Fruit fly (Drosophila melanogaster) whole organism, larva: ENCODE results near the gene CG1575.
A peak's percentile ranks its signal among the peaks of the same experiment; 100 is the strongest.

Experiments used
- noc ChIP-seq: fragments of 200-800 bp; sonication (Bioruptor generic); optimal IDR thresholded peaks from 3 replicates; lab custom pipeline; 2019; ENCODE audit warnings: missing biosample characterization, mild to moderate bottlenecking, missing genetic modification characterization, moderate library complexity

Gene CG1575

DNA sequence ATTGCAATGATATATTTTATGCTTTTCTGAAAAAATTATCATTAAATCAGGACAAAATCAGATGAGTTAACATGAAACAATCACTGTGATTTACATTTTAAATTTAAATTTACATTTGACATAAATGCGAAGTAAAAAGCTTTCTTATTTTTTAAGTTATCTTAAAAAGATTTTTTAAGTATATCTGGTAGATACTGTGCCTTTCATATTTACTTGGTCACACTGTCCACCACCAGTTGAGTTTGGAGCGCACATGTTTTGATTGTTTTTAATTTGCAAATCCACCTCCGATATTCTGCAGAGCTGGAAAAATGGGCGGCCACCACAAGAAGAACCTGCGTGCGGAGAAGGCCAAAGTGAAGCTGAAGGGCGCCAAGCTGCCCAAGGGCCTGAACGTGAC is at the start of gene CG1575:
TSS of gene CG1575 (plus strand) at position 200 of the 400 bp plus-strand sequence.
- no peak for TF ChIP-seq noc (tag; lab: Kevin White, UChicago)

DNA sequence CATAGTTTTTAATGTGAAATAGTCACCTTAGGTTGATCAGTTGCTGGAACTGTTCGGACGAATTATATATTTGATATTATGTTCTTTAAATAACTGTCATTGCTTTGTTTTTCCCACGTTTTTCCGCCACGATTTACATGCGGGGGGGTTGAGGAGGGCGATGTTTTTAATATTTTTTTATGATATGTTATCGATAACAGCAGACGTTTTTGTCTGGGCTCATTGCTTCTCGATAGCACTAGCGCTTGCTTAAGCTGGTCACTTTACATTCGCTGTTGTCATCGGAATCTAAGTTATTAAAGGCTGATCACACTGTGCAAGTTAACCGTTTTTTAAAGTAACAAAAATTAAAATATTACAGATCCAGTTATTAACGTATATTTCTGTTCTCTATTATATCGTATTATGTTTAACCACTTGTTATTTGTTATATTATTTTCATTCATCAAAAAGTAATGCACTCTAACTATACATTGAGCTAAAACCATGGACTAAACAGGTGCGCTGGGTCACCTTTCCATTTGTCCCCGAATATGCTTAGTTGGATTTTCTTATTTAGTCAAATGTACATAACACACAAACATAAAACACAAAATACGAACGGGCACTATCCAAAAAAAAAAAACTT is 41.4 kb upstream of the CG1575 start, which contains the start of the genes Upf2 and CG1571:
TSS of gene Upf2 (minus strand) at position 167 of the 628 bp plus-strand sequence.
TSS of gene CG1571 (plus strand) at position 578 of the 628 bp plus-strand sequence.
- TF ChIP-seq noc (tag; lab: Kevin White, UChicago), result no peak

DNA sequence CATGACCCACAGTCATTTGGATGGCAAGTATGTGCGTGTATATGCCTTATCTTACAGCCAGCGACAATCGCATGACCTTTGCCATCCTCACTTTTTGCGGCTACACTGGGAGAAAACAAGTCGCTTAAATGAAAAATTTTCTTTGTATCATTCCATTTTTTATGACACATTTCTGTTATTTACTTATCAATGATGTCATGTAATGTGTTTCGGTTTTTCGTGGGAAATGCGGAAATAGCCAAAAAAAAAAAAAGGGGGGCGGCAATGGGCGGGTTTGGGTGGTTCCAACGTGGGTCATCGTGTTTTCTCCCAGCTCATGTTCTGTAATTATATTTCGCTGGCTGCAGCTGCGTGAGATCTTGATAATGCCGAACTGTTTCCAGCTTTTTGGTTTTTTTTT is 36.6 kb upstream of the CG1575 start:
- peak; percentile 36 for TF ChIP-seq noc (tag; lab: Kevin White, UChicago)

DNA sequence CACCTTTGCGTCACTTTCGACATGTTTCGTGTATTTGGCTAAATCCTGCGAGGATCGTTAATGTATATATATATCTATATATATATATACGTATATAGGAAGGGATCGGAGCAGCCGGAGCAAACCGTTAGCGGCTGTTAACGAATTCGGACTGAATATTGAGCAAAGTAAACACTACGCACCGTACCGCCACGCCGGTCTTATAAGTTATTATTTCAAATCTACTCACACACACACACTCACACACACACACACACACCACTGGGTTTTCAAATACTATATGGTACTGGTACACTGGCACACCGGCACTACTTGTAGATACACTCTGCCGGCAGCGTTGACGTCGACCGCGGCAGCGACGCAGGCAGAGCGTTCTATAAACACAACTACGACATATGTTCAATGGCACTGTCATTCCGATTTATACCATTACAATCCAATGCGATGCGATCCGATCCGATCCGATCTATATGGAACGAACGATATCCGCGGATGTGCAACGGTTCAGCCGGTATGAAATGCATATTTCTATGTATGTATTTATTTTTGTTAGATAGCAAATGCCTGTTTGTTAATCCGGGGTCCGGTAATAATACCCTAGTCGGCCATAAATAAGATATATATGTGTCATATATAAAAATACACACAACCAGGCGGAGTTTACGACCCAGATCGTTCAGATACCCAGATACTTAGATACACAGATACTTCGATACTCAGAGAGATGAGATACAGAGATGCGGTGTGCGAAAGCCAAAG is 35.2 kb upstream of the CG1575 start, which contains the start of gene Ldsdh1:
TSS of gene Ldsdh1 (minus strand) at position 179 of the 759 bp plus-strand sequence.
- no peak for TF ChIP-seq noc (tag; lab: Kevin White, UChicago)

DNA sequence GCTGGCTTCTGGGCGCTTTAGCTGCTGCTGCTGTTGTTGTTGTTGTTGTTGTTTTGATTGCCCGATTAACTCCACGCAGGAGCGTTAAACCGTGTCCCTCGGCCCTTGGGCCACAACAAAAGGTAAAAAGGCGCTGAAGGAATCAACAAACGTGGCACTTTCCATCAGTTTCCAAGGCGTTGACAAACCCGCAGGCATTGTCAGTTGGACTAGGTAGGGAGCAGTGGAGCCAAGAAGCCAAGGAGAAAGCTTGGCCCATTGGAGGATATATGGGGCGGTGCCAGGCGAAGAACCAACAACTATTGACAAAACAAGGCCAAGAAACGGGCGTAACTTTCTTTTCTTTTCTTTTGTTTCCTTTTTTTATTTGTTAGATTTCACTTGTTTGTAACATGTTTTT is 29.7 kb upstream of the CG1575 start, which contains the start of gene CG2256:
TSS of gene CG2256 (minus strand) at position 101 of the 400 bp plus-strand sequence.
- TF ChIP-seq noc (tag; lab: Kevin White, UChicago), result no peak

DNA sequence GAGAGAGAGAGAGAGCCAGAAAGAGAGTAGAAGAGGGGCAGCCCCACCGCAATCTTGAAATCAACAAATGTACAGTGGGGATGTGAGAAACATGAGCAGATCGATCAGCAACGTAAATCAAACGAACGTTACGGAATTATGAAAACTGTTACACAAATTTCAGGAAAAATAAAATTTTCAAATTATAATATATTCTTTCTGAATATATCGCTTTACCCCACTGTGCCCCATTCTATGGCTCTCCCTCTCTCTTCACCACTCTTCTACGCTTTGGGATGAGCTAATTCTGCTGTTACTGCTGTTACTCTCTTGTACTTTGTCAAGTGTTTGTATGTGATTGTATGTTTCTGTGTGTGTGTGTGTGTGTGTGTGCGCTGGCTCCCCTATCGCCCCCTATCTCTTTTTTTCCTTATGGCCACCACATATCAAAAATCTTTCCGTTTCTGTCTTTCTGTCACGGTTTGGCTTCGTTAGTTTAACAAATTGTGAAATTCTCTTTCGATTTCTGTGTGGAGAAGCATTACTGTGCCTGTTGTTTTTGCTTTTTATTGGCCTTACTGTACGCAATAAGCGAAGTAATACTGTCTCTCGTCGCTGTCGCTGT is 25.7 kb upstream of the CG1575 start:
- TF ChIP-seq noc (tag; lab: Kevin White, UChicago), result peak; percentile 90

DNA sequence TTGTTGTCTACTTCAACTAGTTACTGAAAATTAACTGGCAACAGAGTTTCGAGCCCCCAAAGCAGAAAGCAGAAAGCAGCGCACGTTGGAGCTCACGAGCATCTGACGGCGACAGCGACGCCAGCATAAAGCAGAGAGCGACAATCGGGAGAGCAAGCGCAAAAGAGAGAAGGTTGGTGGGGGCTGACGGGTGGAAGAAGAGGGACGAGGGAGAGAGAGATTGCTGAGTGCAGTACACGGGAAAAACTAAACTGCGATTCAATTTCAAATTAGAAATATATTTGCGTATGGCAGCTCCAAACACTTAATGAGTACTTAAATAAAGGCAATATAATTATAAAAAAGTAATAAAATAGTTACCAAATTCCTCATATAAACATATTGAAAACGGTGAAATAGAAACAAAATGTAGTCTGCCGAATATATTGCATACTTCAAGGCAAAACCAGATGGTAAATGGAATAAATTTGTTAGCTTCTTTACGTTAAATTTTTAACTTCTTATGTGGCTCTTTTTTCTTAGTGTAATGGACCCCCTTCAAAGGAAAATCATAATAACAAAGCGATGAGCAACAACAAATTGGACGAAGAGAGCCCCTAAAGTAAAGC is 24.6 kb upstream of the CG1575 start:
- peak; percentile 88 for TF ChIP-seq noc (tag; lab: Kevin White, UChicago)

DNA sequence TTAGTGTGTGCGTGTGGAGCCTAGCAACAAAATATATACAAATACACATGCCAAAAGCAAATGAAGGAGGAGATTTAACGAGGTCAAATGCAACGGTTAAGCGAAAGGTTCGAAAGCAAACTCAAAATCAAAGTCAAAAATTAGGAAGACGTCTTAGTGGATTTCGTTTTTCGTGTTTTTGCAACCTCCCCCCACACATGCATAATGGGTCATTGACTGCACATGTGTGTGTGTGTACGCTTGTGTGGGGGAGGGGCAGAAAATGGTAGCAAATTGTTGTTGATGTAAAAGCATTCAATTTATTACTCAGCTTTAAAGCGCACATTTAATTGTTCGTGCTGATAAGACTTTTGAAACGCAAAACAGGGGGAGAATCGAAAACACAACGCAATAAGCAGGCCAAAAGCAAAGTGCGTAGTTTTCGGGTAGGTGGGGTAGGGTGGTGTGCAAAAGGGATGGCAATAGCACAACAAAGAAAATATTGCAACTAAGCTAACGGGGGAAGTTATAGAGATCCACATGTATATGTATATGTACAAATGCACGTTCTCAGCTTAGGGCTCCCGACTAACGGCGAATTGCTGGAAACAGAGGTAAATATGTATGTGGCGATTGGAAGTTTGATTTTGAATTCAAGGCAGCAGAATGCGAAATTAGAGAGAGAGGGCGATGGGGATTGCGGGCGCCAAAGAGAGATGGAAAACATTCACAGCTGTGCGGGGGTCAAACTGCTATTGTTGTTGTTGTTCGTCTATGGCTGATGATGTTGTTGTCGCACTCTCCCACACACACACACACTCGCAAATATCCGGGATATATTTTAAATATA is 23.7 kb upstream of the CG1575 start:
- peak; percentile 6 for TF ChIP-seq noc (tag; lab: Kevin White, UChicago)

DNA sequence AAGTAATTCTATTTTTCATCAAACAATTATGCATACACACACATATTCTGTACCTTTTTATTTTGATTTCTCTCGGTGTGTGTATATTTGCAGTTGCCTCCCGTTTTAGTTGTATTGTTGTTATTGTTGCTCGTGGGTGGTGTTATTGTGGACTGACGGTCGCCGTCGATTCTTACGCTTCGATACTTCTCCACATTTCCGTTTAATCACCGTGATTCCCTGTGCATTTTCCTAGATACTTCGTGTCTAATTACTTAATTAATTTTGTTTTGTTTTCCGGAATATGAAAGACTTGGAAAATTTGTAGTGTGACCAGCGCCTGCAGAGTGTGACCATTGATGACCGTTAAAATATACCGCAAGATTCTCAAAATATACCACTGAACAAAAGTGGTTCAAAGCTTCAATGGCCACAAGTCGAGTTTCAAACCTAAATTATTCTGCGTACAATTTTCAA is 23.1 kb upstream of the CG1575 start, which contains the start of gene UbcE2H:
TSS of gene UbcE2H (minus strand) at position 343 of the 456 bp plus-strand sequence.
- no peak for TF ChIP-seq noc (tag; lab: Kevin White, UChicago)

DNA sequence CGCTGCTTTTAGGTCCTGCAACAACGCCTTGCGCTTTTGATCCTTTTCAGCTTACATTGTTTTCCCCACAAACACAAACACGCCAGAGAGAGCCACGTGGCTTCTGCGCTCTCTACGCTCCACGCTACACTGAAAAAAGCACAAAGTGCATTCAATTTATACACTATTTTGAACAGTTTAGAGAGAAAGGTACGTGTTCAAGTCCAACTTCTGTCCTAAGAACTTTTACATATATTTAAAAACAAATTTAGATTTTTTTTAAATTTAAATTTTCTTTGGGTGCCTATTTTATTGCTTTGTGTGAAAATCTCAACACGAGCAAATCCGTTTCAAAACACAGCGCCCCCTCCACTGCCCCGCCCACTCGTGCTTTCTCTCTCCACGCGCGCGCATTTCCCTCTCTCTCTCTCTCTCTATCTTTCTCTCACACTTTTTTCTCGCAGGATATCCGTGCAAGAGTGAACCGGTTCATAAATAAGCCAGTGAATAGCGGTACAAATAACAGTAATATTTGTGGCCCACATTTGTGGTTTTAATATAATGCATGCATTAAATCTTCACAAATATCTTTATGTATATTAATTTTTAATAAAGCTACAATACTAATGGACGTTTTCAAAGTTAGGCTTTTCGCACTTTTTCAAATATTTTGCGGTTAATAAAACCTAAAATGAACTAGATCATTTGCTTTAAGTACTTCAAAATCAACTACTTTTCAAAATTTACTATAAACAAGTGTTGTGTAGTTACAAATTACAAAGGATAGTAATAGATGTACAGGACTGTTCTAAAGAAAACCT is 16.6 kb upstream of the CG1575 start:
- peak; percentile 14 for TF ChIP-seq noc (tag; lab: Kevin White, UChicago)

DNA sequence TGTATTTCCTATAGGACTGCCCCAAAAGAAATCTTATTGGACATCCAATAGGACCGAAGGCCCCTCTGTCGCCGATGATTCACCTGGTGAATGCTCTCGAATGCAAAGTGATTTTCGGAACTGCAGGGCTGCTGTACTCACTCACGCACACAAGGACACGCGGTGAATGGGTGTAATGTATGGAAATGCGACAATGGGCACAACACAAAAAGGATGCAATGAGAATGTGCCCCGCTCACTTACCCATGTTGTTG is 16.1 kb upstream of the CG1575 start:
- TF ChIP-seq noc (tag; lab: Kevin White, UChicago), result no peak

DNA sequence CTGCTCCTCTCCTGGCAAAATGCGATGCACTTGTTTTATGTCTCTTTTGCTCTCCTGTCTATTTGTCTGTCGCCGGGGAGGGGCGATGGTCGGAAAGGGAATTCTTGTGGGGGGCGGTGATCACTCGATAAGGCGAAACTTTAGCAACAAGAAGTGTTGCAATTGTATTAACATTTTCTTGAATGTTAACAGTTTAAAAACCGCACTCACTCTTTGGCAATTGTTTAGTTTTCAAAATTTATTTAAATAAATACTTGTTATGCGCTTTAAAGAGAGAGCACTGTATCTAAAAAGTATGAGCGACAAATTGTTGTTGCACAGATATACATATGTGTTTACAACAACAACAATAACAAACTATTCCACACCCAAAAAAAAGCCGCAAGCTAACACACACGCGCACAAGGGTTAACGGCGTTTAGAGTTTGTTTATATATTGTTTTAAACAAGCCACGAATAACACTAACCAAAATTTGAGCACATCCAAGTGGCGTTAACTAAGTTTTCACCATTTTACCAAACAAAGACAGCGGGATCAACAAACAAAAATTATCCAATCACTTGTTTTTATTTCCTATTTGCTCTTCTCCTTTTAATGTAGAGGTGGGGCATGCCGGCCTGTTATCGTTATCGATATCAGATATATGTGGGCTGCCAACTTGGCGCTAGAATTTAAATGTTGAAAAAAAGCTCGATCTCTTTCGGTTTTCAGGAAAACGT is 15.2 kb upstream of the CG1575 start, which contains the start of gene CG2258:
TSS of gene CG2258 (minus strand) at position 617 of the 720 bp plus-strand sequence.
- TF ChIP-seq noc (tag; lab: Kevin White, UChicago), result peak; percentile 92

DNA sequence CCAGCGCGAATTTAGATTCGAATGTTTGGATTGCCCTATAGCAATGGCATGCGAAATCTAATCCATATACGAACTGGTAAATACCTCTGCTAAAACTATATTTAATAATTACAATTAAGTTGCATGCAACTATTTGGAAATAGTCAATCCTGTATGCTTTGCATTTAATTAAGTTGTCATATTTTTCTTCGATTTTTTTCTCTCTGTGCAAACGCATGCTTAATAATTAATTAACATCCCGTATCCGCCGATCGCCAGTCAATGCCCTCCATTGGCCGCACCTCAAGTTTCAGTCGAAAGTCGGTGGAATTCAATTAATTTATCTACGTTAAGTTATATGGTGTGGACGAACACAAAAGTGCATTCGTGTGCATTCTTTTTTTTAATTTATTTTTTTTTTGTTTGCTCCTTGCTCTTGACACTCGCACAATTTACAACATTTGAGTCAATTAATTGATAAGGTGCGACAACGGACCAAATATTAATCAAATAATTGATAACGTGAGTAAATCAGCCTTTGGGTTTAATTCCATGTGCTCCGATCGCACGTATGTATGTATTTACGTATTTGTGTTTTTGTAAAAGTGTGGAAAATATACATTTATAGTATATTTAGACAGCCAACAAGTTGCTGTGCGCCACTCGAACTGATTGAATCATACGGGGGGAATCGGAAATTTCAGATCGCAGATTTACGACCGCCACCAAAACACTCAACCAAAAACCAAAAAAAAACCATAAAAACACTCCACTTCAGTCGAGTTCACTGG is 10.3 kb upstream of the CG1575 start:
- TF ChIP-seq noc (tag; lab: Kevin White, UChicago), result peak; percentile 34
